Fruit fly (Drosophila melanogaster): ENCODE measurements around the gene VhaAC39-1.

The VhaAC39-1 gene

DNA sequence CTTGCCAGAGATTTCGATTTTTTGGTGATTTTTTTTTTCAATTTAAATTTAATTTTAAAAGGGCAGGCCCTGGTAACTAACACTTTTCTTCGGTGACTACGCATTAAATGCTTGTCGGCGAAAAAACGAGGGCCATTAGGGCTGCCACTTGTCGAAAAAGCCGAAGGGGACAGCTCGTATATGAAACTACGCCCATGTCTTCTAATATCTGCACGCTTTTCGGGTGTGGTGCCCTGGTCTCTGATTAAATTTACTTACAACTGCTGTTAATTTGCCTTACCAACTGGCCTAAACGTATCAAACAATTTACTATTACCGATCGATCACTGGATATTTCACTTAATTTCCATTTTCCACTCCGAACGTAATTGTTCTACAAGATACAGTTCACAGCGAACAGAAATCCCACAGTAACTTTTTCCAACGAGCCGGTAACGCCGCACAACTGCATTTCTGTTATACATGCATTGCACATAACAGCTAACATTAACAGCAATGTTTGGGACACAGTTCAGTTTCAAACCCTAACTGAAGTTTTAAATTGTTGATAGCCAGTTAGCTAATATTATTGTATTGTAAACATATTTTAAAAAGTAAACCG, 18.1 kb upstream of the VhaAC39-1 start:
- no peak for TF ChIP-seq CG17801 (GFP tag; optimal IDR thresholded peaks at IDR 0.05; ENCODE audit: partially characterized antibody)

DNA sequence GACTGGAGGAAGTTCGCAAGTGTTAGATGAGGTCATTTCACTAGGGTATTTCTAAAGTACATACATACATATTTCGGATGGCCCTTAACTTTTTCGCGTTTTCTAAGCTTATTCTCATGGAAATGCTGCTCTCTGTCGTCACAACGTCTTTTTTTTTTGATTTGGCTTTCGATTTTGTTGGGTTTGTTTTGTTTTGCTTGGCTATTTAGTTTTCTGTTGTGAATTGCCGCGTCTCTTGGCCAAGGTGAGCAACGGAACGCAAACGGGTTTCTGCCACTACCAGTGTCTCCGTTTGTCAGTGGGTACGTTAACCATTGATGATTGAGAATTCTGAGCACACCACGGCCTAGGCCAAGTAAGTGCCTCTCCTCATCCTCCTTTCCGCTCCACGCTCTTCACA, 14.4 kb upstream of the VhaAC39-1 start:
- TF ChIP-seq CG17801 (GFP tag; optimal IDR thresholded peaks at IDR 0.05; ENCODE audit: partially characterized antibody): no peak

DNA sequence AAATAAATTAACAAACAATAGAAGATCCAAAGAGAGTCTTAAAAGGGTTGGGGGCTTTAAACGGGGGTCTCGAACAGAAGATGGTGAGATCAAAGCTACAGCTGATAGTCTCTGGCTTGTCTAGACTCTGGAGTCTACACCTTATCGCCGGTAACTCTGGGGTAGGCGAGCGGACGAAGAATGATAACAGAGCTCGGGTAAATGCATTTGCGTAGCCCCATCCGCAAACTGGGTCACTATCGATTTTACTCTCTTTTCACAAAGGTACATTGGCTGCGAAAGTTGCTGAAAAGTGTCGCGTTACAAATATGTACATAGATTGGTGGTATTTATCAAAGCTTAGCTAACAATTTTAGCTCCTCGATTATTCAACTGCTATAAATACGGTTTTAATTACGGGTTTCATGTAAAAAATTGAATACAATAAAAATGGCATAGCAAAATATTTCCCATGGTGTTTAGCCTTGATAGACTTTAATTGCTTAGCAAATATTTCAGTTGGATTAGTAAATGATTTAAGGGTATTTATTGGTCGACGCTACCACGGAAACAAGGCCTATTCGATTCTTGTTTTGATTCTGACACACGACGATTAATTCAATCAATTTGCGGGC, 13.6 kb upstream of the VhaAC39-1 start:
- TF ChIP-seq CG17801 (GFP tag; optimal IDR thresholded peaks at IDR 0.05; ENCODE audit: partially characterized antibody): no peak

DNA sequence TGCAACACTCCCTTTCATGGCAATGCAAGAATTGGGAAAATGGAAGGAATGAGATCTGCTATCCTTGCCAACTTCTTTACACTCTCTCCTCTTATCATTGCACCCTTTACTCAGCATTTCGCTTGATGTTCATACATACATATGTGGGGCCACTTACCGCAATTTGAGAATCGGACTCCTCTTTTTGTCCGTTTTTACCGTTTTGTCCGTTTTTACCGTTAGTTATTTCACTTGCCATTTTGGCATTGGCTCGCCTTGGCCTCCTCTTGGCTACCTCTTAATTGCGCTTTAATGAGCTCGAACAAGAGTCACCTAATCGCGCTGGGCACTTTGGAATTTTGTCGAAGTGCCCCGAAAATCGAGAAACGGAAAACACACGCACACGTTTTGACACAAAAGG, 12.8 kb upstream of the VhaAC39-1 start:
- TF ChIP-seq CG17801 (GFP tag; optimal IDR thresholded peaks at IDR 0.05; ENCODE audit: partially characterized antibody): no peak

DNA sequence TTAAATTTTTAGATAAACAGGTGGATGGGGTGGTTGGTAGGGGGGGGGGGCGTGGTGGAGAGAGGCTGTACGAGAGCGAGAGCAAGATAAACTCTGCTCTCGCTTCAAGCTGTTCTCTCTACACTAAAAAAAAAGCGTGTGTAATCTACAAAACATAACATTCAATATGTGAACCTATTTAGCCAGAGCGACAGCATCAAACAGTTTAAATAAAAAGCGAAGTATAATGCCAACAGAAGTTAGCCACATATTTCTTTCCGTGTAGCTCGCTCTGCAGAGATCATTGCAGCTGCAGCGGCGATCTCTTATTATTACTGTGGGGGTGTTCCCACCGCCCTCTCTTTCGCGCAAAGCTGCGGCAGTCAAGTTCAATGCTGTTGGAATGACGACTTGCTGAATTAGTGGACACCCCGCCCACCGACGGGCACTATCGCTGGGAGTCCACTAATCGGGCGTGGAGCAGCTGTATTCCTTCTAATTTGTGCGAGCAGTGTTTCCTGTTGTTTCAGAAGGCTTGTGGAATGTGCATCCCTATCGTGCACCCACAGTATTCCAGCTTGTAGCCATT, 12.0 kb upstream of the VhaAC39-1 start, which contains the start of gene CG2930:
CG2930 (plus strand) TSS at position 518 of the 568 bp plus-strand sequence.
- peak; percentile 98 for TF ChIP-seq CG17801 (GFP tag; optimal IDR thresholded peaks at IDR 0.05; ENCODE audit: partially characterized antibody)

DNA sequence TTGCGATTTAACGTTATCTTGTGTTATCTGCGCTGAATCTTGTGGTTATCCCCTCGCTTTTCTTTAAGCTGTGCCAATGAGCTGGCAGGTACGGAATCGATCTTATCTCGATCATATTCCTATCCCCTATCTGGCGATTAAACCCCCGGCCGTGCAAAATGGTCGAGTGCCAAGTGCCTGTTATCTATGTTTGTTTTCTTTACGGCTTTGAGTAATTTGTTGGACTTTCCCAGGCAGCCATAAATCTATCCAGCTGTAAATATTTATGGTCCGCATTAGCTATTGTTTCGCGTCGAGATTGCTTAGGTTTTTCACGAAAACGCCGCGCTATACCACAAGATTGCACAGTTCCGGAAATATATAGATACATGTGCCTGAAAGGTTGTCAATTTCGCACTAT, 11.5 kb upstream of the VhaAC39-1 start:
- no peak for TF ChIP-seq CG17801 (GFP tag; optimal IDR thresholded peaks at IDR 0.05; ENCODE audit: partially characterized antibody)

DNA sequence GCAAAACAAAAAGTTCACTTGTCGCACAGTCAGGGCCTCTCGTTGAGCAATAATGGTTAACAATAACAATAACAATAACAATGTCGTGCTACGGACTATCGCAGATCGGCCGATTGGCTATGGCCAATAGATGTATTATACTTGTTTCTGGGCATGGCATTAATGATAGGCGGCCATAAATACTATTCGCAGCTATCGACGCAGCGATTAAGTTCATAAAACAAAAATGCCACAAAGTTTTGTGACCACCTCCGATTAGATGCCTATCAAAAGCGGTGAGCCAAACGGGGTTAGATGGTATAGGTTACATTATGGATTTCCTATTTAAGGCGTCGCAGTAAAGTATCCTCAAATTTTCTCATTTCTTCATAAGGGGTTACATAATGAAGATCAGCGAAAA, 10.0 kb upstream of the VhaAC39-1 start:
- no peak for TF ChIP-seq CG17801 (GFP tag; optimal IDR thresholded peaks at IDR 0.05; ENCODE audit: partially characterized antibody)

DNA sequence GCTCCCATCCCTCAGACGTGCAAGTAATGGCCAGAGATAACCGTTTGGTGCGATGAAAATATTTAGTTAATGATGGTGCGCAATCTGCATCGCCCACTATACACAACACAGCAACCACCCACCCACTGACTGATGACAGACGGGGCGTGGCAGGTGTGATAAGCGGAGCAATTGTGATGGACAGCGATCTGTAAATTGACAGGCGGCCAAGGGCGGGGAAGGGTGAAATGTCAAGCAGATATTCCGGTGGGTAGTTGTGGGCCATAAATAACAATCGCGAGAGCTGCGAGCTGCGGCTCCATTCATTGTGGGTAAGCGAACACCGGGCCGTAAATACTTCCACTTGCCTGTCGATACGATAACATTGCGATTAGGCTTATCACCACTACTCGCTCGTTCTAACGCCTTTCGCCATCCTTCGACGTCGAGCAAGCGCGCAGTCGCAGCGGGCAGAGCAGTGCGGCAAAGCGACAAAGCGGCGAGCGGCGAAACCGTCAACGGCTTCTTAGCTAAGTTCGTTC, 8.6 kb upstream of the VhaAC39-1 start, which contains the start of gene yin:
yin (minus strand) TSS at position 51 of the 521 bp plus-strand sequence.
- TF ChIP-seq CG17801 (GFP tag; optimal IDR thresholded peaks at IDR 0.05; ENCODE audit: partially characterized antibody): no peak

DNA sequence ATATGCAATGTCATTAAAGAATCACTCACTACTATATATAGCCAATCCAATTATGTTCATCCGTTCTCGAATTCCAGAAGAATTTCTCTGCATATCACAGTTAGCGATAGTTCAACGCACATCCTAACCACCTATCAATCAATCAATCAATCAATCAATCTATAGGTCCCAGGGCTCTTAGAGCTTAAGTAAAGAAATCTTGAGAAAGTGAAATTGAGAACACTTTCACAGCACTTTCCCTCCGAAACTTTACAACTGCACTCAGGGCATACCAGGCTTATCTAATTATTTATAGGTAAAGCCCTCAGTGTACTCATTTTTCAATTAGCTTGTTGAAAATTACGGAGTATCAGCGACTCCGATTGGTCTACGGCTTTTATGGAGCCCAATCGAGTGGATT, 6.1 kb upstream of the VhaAC39-1 start:
- TF ChIP-seq CG17801 (GFP tag; optimal IDR thresholded peaks at IDR 0.05; ENCODE audit: partially characterized antibody): no peak

DNA sequence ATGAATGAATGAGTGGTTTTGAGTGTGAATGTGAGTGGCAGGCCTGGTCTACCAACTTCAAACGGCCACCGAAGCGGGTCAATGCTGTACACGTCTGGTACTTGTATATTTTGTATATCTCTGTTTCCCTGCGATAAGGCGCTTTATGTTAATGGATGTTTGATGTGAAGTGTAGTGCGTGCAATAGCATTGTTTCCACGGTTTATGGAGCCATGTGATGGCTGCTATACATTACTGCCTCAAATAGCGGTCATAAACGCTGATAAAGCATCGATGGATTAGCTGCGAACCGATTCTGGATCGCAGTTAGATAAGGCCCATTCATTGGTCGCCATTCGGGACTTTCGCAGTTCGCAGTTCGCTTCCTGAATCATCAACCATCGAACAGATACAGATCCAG, 5.6 kb upstream of the VhaAC39-1 start:
- no peak for TF ChIP-seq CG17801 (GFP tag; optimal IDR thresholded peaks at IDR 0.05; ENCODE audit: partially characterized antibody)

DNA sequence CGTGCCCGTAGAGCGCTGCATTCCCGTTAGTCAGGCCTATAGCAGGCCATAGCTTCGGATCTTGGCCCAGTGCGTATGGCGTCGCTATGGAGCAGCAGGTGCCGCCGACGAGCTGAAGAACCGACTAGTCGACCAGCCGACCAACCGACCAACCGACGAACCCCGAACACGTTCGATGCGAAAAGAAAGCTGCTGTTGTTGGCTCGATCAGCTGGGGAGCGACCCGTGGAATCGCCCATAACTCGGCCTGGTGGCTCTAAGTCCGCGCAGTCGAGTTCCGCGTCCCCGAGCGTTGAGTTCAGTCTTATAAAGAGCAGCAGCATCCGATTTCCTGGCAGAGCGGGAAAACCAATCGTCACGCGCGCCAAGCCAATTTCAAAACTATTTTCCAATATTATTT, 3.4 kb downstream of the VhaAC39-1 start, which contains the start of gene CG15239:
CG15239 (plus strand) TSS at position 265 of the 400 bp plus-strand sequence.
- TF ChIP-seq CG17801 (GFP tag; optimal IDR thresholded peaks at IDR 0.05; ENCODE audit: partially characterized antibody): no peak

DNA sequence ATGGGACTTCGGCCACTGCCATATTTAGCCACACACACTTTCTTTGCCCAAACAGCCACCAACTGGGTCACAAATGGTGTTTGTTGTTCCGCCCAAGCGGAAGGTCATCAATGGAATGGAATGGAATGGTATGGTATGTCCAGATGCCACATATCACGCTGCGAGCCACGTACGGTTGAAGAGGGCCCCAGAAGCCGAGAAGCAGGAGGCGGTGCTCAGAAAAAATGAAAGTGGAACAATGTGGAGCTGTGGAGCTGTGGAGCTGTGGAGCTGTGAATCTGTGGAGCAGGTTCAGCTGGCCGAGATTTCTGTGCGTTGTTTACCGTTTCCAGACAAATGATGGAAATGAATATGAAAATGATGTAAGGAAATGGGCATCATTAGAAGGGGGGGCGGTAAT, 6.2 kb downstream of the VhaAC39-1 start:
- no peak for TF ChIP-seq CG17801 (GFP tag; optimal IDR thresholded peaks at IDR 0.05; ENCODE audit: partially characterized antibody)

DNA sequence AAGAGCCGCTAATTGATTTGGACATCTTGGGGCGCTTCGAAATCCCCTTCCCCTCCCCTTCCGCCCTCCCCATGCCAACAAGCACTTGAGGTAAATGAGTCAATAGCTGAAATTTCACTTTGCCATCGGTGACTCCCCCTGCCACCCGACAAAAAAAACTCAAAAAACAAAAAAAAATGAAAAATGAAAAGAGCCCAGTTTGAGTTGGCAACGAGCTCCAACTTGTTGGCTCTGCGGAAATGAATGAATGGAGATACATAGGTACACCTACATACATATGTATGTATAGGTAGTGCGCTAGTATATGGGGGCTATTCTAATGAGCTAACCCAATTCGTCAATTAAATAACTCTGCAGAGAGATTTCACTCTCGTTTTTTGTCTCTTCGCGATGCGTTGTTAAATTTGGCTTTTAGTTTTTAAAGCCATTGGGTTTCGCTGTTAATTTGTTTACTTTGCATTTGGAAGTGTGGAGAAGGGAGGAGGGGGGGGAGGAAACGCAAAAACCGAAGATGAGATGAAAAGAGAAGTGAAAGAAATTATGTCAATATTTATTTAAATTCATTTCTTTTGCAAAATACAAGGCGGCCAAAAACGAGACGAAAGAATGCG, 7.2 kb downstream of the VhaAC39-1 start:
- TF ChIP-seq CG17801 (GFP tag; optimal IDR thresholded peaks at IDR 0.05; ENCODE audit: partially characterized antibody): no peak

DNA sequence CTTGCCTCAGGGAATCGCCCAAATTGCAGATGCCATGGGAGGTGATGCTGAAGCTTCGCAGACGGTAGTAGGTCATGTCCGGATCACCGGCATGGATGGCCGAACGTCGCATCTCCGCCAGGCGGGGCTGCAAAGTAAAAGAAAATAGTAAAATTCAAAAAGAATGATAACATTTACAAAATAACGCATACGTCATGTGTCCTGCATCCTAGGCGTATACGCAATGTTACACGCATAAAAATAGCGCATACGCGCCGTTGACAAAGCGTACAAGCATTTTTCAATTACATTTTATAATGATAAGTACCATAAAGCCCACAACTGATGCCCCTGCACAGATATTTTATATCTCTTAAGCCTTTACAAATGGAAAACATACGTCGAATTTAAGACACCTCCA, 21.4 kb downstream of the VhaAC39-1 start:
- TF ChIP-seq CG17801 (GFP tag; optimal IDR thresholded peaks at IDR 0.05; ENCODE audit: partially characterized antibody): no peak

DNA sequence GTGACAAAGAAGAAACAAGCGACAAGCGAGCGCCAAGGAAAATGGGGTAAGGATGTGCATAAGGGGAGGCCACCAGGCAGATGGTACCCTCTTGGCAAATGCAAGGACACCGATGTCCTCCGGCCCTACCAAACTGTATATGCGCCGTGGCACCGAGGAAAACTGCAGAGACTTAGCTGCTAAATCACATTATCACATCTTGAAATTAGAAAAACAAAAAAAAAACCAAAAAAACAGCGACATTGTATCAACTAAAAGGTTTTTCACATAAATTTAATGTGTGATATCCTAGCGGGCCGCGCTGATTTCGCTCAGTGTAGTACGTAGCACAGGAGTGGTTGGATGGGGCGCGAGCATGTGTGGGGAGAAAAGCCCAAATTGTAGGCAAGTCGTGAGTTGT, 48.0 kb downstream of the VhaAC39-1 start:
- no peak for TF ChIP-seq CG17801 (GFP tag; optimal IDR thresholded peaks at IDR 0.05; ENCODE audit: partially characterized antibody)
